Worm (Caenorhabditis elegans) whole organism, L3 larva: Measurements from ENCODE around the gene R10H10.3.

Source experiments
- ceh-16 ChIP-seq: sonication (generic microtip); optimal IDR thresholded peaks from 2 replicates; lab custom pipeline; 2017; ENCODE audit warnings: missing biosample characterization, missing genetic modification characterization
- fkh-10 ChIP-seq: sonication (generic microtip); optimal IDR thresholded peaks from 2 replicates; lab custom pipeline; 2017; ENCODE audit warnings: missing biosample characterization, missing genetic modification reagents, missing genetic modification characterization
- lin-39 ChIP-seq: fragments of 150-350 bp; optimal IDR thresholded peaks from 2 replicates; lab custom pipeline; 2018; ENCODE audit warnings: missing biosample characterization, missing genetic modification reagents, missing genetic modification characterization
- lsy-12 ChIP-seq: sonication (generic microtip); optimal IDR thresholded peaks from 2 replicates; lab custom pipeline; 2016; ENCODE audit warnings: mild to moderate bottlenecking, missing genetic modification characterization, missing compliant biosample characterization
- nhr-11 ChIP-seq: fragments of 150-350 bp; optimal IDR thresholded peaks from 2 replicates; lab custom pipeline; 2014; ENCODE audit warnings: missing biosample characterization, missing genetic modification characterization
- nhr-23 ChIP-seq: fragments of 150-350 bp; optimal IDR thresholded peaks from 2 replicates; lab custom pipeline; 2014; ENCODE audit warnings: missing biosample characterization, missing genetic modification reagents, missing genetic modification characterization
- nhr-28 ChIP-seq: fragments of 150-350 bp; optimal IDR thresholded peaks from 2 replicates; lab custom pipeline; 2014; ENCODE audit warnings: missing biosample characterization, missing genetic modification characterization
- tbx-2 ChIP-seq: sonication (generic microtip); optimal IDR thresholded peaks from 2 replicates; lab custom pipeline; 2016; ENCODE audit warnings: mild to moderate bottlenecking, missing genetic modification characterization, missing compliant biosample characterization
- unc-39 ChIP-seq: sonication (generic microtip); optimal IDR thresholded peaks from 4 replicates; lab custom pipeline; 2017; ENCODE audit warnings: missing biosample characterization, missing genetic modification characterization
- unc-62 ChIP-seq: fragments of 150-350 bp; sonication (generic microtip); optimal IDR thresholded peaks from 4 replicates; lab custom pipeline; 2014; ENCODE audit warnings: missing biosample characterization, missing genetic modification reagents, missing genetic modification characterization
- zag-1 ChIP-seq: fragments of 150-350 bp; optimal IDR thresholded peaks from 2 replicates; lab custom pipeline; 2014; ENCODE audit warnings: missing biosample characterization, missing genetic modification characterization

- TF ChIP-seq nhr-28, result no peak
- TF ChIP-seq ceh-16 (tag; lab: Kevin White, UChicago), result no peak
- no peak for TF ChIP-seq nhr-23 (tag; lab: Kevin White, UChicago)
- no peak for TF ChIP-seq zag-1 (tag; lab: Kevin White, UChicago)
- no peak for TF ChIP-seq nhr-11 (tag; lab: Kevin White, UChicago)
- no peak for TF ChIP-seq fkh-10 (GFP tag; lab: Kevin White, UChicago)
- no peak for TF ChIP-seq unc-62 (GFP tag; lab: Kevin White, UChicago)
- no peak for TF ChIP-seq unc-39 (tag; lab: Kevin White, UChicago)
- TF ChIP-seq lin-39 (tag; lab: Kevin White, UChicago), result no peak
- no peak for TF ChIP-seq tbx-2
- no peak for TF ChIP-seq lsy-12 (tag; lab: Kevin White, UChicago)
Measured at ce11 chrIV:10409377-10409776, 21.1 kb downstream of the R10H10.3 start, which contains the start of gene rfk-1.
